Worm (Caenorhabditis elegans) whole organism, L1 larva: ENCODE measurements around the gene F35C8.8.

Source experiments
- ceh-8 ChIP-seq: fragments of 200-800 bp; sonication (Bioruptor generic); optimal IDR thresholded peaks from 2 replicates; lab custom pipeline; 2018; ENCODE audit warnings: mild to moderate bottlenecking, missing genetic modification characterization, moderate library complexity, missing compliant biosample characterization
- efl-1 ChIP-seq, 4 experiments: fragments of 150-350 bp; optimal IDR thresholded peaks in 3 of 4; peaks in 1 of 4; 1 replicate in 1 of 4; 2 replicates in 3 of 4; lab custom pipeline; 2014; ENCODE audit warnings: missing biosample characterization in 2 of 4, missing genetic modification characterization in 2 of 4, missing genetic modification reagents in 2 of 4
- elt-2 ChIP-seq: sonication (generic microtip); optimal IDR thresholded peaks from 2 replicates; lab custom pipeline; 2016; ENCODE audit warnings: missing genetic modification characterization, mild to moderate bottlenecking, inconsistent platforms, missing compliant biosample characterization, missing genetic modification reagents
- ets-5 ChIP-seq: fragments of 200-800 bp; sonication (Bioruptor generic); IDR thresholded peaks from 2 replicates; pipeline ENCODE4 v1.3.6; 2022; ENCODE audit warnings: missing genetic modification characterization, missing compliant biosample characterization
- fkh-10 ChIP-seq: sonication (generic microtip); optimal IDR thresholded peaks from 2 replicates; lab custom pipeline; 2017; ENCODE audit warnings: missing biosample characterization, missing genetic modification reagents, missing genetic modification characterization
- grh-1 ChIP-seq: fragments of 200-800 bp; sonication (Bioruptor generic); IDR thresholded peaks from 2 replicates; pipeline ENCODE4 v1.3.6; 2022; ENCODE audit warnings: missing genetic modification reagents, missing genetic modification characterization, missing compliant biosample characterization
- lin-35 ChIP-seq, 2 experiments: fragments of 150-350 bp; optimal IDR thresholded peaks; 2 replicates each; lab custom pipeline; 2014; ENCODE audit warnings: missing biosample characterization in 2 of 2, missing genetic modification characterization in 2 of 2, missing genetic modification reagents in 2 of 2
- pqm-1 ChIP-seq: sonication (generic microtip); optimal IDR thresholded peaks from 3 replicates; lab custom pipeline; 2017; ENCODE audit warnings: missing biosample characterization, missing genetic modification characterization
- sox-4 ChIP-seq: sonication (generic microtip); optimal IDR thresholded peaks from 2 replicates; lab custom pipeline; 2016; ENCODE audit warnings: missing genetic modification characterization, missing compliant biosample characterization
- sptf-1 ChIP-seq: fragments of 150-350 bp; optimal IDR thresholded peaks from 2 replicates; lab custom pipeline; 2014; ENCODE audit warnings: missing biosample characterization, missing genetic modification characterization
- unc-30 ChIP-seq: sonication (generic microtip); optimal IDR thresholded peaks from 2 replicates; lab custom pipeline; 2017; ENCODE audit warnings: missing biosample characterization, missing genetic modification characterization
- xbp-1 ChIP-seq: sonication (generic microtip); optimal IDR thresholded peaks from 2 replicates; lab custom pipeline; 2016; ENCODE audit warnings: missing genetic modification characterization, missing compliant biosample characterization

The F35C8.8 gene

DNA sequence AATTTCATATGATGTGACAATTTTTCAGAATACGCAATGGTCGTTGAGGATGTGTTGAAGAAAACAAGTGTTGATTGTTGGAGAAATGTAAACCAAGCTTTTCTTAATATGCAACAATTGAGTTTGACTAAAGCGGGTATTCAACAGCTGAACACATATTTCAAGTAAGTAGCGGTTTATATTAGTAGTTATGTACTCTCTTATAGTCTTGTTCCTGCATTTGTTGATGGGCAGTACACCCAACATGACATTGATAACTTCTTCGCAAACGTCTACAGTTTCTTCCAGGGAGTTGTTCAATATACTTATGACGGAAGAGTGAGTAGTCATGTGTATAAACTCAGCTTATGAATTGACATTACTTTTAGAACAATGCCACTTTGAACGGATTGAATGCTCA, 41.7 kb downstream of the F35C8.8 start:
- TF ChIP-seq ceh-8 (no peak), efl-1 (optimal IDR thresholded peaks at IDR 0.05; lab: Kevin White, UChicago) (no peak), efl-1 (GFP tag; optimal IDR thresholded peaks at IDR 0.05 in 1 of 2; lab: Kevin White, UChicago) (peak in 1 of 2 experiments; percentile 52)
- TF ChIP-seq, all 84 proteins: peak for 1

DNA sequence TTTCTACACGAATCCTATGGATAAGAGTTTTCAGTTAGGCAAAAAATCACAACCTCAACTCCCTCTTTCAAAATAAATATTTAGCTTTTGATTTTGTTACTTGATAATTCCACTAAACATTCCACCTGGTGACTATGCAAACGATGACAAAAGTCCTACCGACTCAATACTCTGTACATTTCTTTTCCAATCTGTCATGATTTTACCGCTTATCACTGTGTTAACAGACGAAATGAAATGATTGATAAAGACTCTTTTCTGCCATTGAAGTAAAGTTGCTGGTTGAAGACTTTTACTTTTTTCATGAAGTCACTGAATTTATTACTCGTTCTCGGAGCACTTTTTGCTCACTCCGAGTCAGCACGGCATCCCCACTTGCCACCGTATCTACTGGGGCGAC, 43.2 kb downstream of the F35C8.8 start, which contains the start of gene C26B9.5:
Gene C26B9.5 (plus strand): TSS at position 244 of the 400 bp plus-strand sequence.
- TF ChIP-seq sox-4 (tag; lab: Kevin White, UChicago) (no peak), sptf-1 (tag; lab: Kevin White, UChicago) (no peak), fkh-10 (GFP tag; lab: Kevin White, UChicago) (no peak), unc-30 (tag; lab: Kevin White, UChicago) (no peak), elt-2 (tag; lab: Kevin White, UChicago) (peak; percentile 37), grh-1 (GFP tag; lab: Robert Waterston, UW) (no peak), pqm-1 (tag; lab: Kevin White, UChicago) (no peak)

- TF ChIP-seq ets-5 (GFP tag; lab: Robert Waterston, UW) (no peak), lin-35 (GFP tag; optimal IDR thresholded peaks at IDR 0.05; lab: Kevin White, UChicago) (no peak)
Observed at ce11 chrX:5323287-5323686, 49.2 kb downstream of the F35C8.8 start, which contains the start of gene sto-2. Gene sto-2, minus strand, starts transcription at chrX:5323387.

- TF ChIP-seq xbp-1 (tag; lab: Kevin White, UChicago) = no peak
Observed at ce11 chrX:5321563-5321962, 50.9 kb downstream of the F35C8.8 start.
